Fruit fly (Drosophila melanogaster): ENCODE measurements around the gene eag.
A peak's percentile ranks its signal among the peaks of the same experiment; 100 is the strongest.

Gene eag

DNA sequence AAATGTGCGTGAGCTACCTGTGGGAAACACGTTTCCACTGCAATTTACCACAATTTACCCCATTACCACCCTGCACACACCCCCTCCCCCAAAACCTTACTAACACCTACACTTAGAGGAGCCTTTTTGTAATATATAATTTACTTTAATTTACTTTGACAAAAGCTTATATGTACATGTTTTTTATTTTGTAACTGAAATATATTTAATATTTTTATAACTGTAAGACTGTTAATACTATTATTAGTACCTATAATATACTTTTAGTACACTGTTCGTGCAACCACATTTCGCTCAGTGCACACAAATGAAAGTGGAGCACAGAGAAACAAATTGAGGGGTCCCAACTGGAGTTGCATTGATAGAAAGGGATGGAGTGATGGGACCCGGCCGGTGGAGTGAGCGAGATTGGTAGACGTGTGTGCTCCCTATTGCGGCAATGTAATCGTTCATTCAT, 65.8 kb downstream of the eag start:
- TF ChIP-seq CG33017 (tag; optimal IDR thresholded peaks at IDR 0.05) (no peak), Crg-1 (GFP tag; optimal IDR thresholded peaks at IDR 0.05) (no peak), CG7101 (tag; optimal IDR thresholded peaks at IDR 0.05) (no peak), kay (GFP tag; ENCODE audit: borderline replicate concordance) (no peak), Hr96 (GFP tag; optimal IDR thresholded peaks at IDR 0.05) (no peak), CG7045 (GFP tag; optimal IDR thresholded peaks at IDR 0.05) (no peak)

- TF ChIP-seq ovo (GFP tag; optimal IDR thresholded peaks at IDR 0.05) = no peak
- peak; percentile 20 for TF ChIP-seq kay (GFP tag; ENCODE audit: borderline replicate concordance)
- peak; percentile 10 for TF ChIP-seq CG5204 (GFP tag; optimal IDR thresholded peaks at IDR 0.05)
- TF ChIP-seq bab1 (GFP tag; optimal IDR thresholded peaks at IDR 0.05) = peak; percentile 76
- no peak for TF ChIP-seq Mnt (GFP tag; optimal IDR thresholded peaks at IDR 0.05)
- peak; percentile 37 for TF ChIP-seq CG14711 (tag; optimal IDR thresholded peaks at IDR 0.05)
- no peak for TF ChIP-seq CG12768 (GFP tag; optimal IDR thresholded peaks at IDR 0.05)
- no peak for TF ChIP-seq CG11617 (GFP tag; optimal IDR thresholded peaks at IDR 0.05)
- peak; percentile 34 for TF ChIP-seq CG33017 (tag; optimal IDR thresholded peaks at IDR 0.05)
- TF ChIP-seq tj (GFP tag; optimal IDR thresholded peaks at IDR 0.05) = no peak
- TF ChIP-seq Hr96 (GFP tag; optimal IDR thresholded peaks at IDR 0.05) = no peak
- TF ChIP-seq CG7101 (tag; optimal IDR thresholded peaks at IDR 0.05) = peak; percentile 61
- no peak for TF ChIP-seq CG1620 (GFP tag; optimal IDR thresholded peaks at IDR 0.05)
- TF ChIP-seq CG7045 (GFP tag; optimal IDR thresholded peaks at IDR 0.05) = no peak
- TF ChIP-seq cic (GFP tag; optimal IDR thresholded peaks at IDR 0.05) = no peak
Measured at dm6 chrX:15022219-15022618, 66.9 kb downstream of the eag start.

dm6 chrX:15023395-15023794, 68.1 kb downstream of the eag start:
- TF ChIP-seq Hr96 (GFP tag; optimal IDR thresholded peaks at IDR 0.05) (no peak), kay (GFP tag; ENCODE audit: borderline replicate concordance) (peak; percentile 88)

DNA sequence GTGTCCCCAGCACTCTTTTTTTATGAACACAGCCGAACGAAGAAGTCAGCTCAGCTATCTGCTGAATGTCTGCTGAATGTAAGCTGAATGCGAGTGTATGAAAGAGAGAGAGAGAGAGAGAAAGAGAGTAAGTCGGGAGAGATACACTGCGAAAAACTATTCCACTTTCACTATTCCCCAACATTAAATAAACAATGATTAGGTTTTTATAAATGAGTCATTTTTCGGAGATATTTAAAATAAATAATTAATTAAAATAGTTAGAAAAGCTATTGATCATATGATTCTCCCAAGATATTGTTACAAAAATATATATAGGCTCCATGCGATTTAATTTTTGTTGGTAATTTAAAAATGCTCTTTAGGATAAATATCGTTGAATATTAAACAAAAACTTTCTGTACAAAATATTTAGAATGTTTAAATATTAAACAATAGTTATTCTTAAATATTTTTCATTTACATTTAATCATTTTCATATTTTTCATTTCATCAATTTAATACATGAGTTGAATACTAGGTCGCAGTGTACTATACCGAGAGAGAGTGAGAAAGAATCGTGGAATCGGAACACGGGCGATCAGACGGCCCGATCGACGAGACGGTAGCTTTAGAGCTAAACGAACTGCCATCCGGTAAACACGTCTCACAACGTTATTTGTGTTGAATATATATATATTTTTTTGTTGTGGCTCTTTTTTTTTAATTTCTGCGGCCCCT, 68.7 kb downstream of the eag start, which contains the start of gene be:
Gene be (plus strand): TSS at position 611 of the 720 bp plus-strand sequence.
- TF ChIP-seq kay (GFP tag; ENCODE audit: borderline replicate concordance) (no peak), Clk (GFP tag; optimal IDR thresholded peaks at IDR 0.05) (no peak), CG33017 (tag; optimal IDR thresholded peaks at IDR 0.05) (peak; percentile 17), bab1 (GFP tag; optimal IDR thresholded peaks at IDR 0.05) (peak; percentile 57), tj (GFP tag; optimal IDR thresholded peaks at IDR 0.05) (peak; percentile 40), pad (GFP tag; optimal IDR thresholded peaks at IDR 0.05) (peak; percentile 43), cnc (optimal IDR thresholded peaks at IDR 0.05) (no peak), CG5204 (GFP tag; optimal IDR thresholded peaks at IDR 0.05) (no peak), CG11617 (GFP tag; optimal IDR thresholded peaks at IDR 0.05) (peak; percentile 79), Crg-1 (GFP tag; optimal IDR thresholded peaks at IDR 0.05) (no peak), CG7101 (tag; optimal IDR thresholded peaks at IDR 0.05) (peak; percentile 82), Mnt (GFP tag; optimal IDR thresholded peaks at IDR 0.05) (peak; percentile 10), CG7045 (GFP tag; optimal IDR thresholded peaks at IDR 0.05) (peak; percentile 51), Hr96 (GFP tag; optimal IDR thresholded peaks at IDR 0.05) (peak; percentile 32), CG1620 (GFP tag; optimal IDR thresholded peaks at IDR 0.05) (no peak), toe (GFP tag; optimal IDR thresholded peaks at IDR 0.05) (no peak), ovo (GFP tag; optimal IDR thresholded peaks at IDR 0.05) (peak; percentile 37), CG12768 (GFP tag; optimal IDR thresholded peaks at IDR 0.05) (no peak), CG14711 (tag; optimal IDR thresholded peaks at IDR 0.05) (peak; percentile 59)

- TF ChIP-seq bab1 (GFP tag; optimal IDR thresholded peaks at IDR 0.05) (no peak), CG14711 (tag; optimal IDR thresholded peaks at IDR 0.05) (no peak), cic (GFP tag; optimal IDR thresholded peaks at IDR 0.05) (no peak), pad (GFP tag; optimal IDR thresholded peaks at IDR 0.05) (no peak), Clk (GFP tag; optimal IDR thresholded peaks at IDR 0.05) (no peak), Mnt (GFP tag; optimal IDR thresholded peaks at IDR 0.05) (no peak), CG7101 (tag; optimal IDR thresholded peaks at IDR 0.05) (no peak), CG33017 (tag; optimal IDR thresholded peaks at IDR 0.05) (no peak), Hr96 (GFP tag; optimal IDR thresholded peaks at IDR 0.05) (no peak), CG7045 (GFP tag; optimal IDR thresholded peaks at IDR 0.05) (no peak), cnc (optimal IDR thresholded peaks at IDR 0.05) (no peak), Crg-1 (GFP tag; optimal IDR thresholded peaks at IDR 0.05) (no peak), CG12768 (GFP tag; optimal IDR thresholded peaks at IDR 0.05) (no peak), tj (GFP tag; optimal IDR thresholded peaks at IDR 0.05) (no peak), toe (GFP tag; optimal IDR thresholded peaks at IDR 0.05) (no peak), CG11617 (GFP tag; optimal IDR thresholded peaks at IDR 0.05) (no peak)
Measured at dm6 chrX:15024728-15025127, 69.5 kb downstream of the eag start.

DNA sequence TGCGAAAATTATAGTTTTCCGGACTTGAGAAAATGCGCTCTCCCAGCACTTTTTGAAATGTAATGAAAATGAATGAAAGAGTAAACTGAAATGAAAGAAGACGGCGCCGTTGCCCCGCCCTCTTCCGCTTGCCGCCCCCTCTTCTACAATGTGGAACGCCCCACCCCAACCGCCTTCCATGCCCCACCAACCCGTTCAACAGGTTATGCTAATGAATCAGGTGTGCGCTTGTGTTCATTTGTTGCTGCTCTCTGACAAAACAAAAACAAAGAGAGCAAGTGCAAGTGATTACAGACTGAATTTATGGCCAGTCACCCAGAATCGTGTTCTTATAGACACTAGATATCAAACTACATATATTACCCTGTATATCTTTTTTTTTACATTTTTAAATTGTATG, 70.5 kb downstream of the eag start:
- TF ChIP-seq tj (GFP tag; optimal IDR thresholded peaks at IDR 0.05) (peak; percentile 73), CG14711 (tag; optimal IDR thresholded peaks at IDR 0.05) (no peak), Crg-1 (GFP tag; optimal IDR thresholded peaks at IDR 0.05) (no peak), pad (GFP tag; optimal IDR thresholded peaks at IDR 0.05) (no peak)

DNA sequence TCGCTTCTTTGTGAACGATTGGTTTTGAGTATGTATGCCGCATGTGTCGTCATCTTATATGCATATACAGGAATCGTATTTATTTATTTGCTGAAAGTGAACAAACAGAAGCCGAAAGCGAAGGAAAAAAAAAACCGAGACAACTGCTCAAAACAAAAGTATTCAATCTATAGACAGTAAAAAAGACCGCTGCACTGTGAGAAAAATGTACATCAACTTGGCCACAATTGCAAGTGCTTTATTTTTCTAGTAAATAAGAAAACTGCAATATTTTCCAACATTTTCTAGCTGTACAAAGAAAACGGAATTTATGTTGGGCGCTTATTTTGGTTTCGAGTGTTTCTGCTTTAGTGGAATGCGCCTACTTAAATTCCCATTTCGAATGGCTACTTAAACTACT, 71.6 kb downstream of the eag start:
- TF ChIP-seq CG12768 (GFP tag; optimal IDR thresholded peaks at IDR 0.05) = no peak
- no peak for TF ChIP-seq toe (GFP tag; optimal IDR thresholded peaks at IDR 0.05)
- TF ChIP-seq tj (GFP tag; optimal IDR thresholded peaks at IDR 0.05) = peak; percentile 10
- no peak for TF ChIP-seq cnc (optimal IDR thresholded peaks at IDR 0.05)
- no peak for TF ChIP-seq CG5204 (GFP tag; optimal IDR thresholded peaks at IDR 0.05)
